Fruit fly (Drosophila melanogaster): ENCODE measurements around the gene Dref.

Dref gene

DNA sequence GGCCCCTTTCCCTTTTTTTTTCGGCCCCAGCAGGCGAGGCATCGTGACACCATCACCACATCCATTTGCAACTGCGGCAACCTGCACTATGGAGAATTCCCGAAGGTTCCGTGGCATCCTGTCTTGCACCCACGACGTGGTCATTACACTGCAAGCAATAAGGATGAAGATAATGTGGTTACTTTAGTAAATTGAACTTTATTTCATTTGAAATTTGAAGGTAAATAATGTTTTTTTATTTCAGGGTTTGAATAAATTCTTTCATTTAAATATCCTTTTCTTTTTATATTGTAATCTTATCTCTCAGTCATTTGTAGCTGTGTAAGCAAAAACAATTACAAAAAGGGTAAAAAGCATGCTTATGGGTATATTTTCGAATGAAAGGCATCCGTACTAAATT, 14.8 kb upstream of the Dref start (continued):
- peak; percentile 61 for TF ChIP-seq CG3919 (GFP tag; optimal IDR thresholded peaks at IDR 0.05)
- peak; percentile 67 for TF ChIP-seq Ets96B (tag; optimal IDR thresholded peaks at IDR 0.05)
- peak; percentile 53 for TF ChIP-seq Sox102F (GFP tag; optimal IDR thresholded peaks at IDR 0.05)

DNA sequence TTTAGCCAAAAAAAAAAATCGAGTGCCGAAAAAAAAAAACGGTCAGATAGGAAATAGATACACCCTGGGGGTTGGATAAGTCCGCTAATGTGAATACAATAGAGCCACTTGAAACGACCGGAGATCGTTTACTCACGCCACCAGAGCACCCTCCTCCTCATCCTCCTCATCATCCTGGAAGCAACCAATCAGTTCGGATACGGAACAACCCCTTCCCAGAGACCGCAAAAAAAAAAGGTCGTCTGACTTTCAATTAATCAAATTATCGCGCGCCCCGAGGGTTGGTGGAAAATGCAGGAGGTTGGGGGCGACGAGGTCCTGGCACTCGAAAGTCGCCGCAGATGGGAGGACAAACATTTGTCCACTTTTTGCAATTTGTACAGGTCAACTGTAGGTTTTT, 5.6 kb upstream of the Dref start:
- TF ChIP-seq CG6163 (GFP tag; IDR thresholded peaks at IDR 0.05) (no peak), CG10631 (GFP tag; optimal IDR thresholded peaks at IDR 0.05) (no peak), spab (GFP tag; optimal IDR thresholded peaks at IDR 0.05) (no peak), CG6808 (GFP tag; optimal IDR thresholded peaks at IDR 0.05) (no peak), dsx (GFP tag; optimal IDR thresholded peaks at IDR 0.05; ENCODE audit: poor library complexity, severe bottlenecking) (no peak), fd59A (GFP tag; optimal IDR thresholded peaks at IDR 0.05) (no peak), CG3032 (tag; optimal IDR thresholded peaks at IDR 0.05) (no peak), Blimp-1 (GFP tag; optimal IDR thresholded peaks at IDR 0.05) (no peak), CG10669 (GFP tag; optimal IDR thresholded peaks at IDR 0.05) (no peak), achi (GFP tag; optimal IDR thresholded peaks at IDR 0.05) (no peak), pdm3 (GFP tag; optimal IDR thresholded peaks at IDR 0.05) (no peak), Lpt (GFP tag; optimal IDR thresholded peaks at IDR 0.05) (no peak), CG9139 (GFP tag; optimal IDR thresholded peaks at IDR 0.05) (no peak), svp (GFP tag) (no peak), Ets21C (GFP tag; optimal IDR thresholded peaks at IDR 0.05) (no peak), CG11294 (GFP tag; IDR thresholded peaks at IDR 0.05) (no peak), Ets96B (tag; optimal IDR thresholded peaks at IDR 0.05) (no peak), CG32006 (GFP tag; optimal IDR thresholded peaks at IDR 0.05) (no peak)

DNA sequence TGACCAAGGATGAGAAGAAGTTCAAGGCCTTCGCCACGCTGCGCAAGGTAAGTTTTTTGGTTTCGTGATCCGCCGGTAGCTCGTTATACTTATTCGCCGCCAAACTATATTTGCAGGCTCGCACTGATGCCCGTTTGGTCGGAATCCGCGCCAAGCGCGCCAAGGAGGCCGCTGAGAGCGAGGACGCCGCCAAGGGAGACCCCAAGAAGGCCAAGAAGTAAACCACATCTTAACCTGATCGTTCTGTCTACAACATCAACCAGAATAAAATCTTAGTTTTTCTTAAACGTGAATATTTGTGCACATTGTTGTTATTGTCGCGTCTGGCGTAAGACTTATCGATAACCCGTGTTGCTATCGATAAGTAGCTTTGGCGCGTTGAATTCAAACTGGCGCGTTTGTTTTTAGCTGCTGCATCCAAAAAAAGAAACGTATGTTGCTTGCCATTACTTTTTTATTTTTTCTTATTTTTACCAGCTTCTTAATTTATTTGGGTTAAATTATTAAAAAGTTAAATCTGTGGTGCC, 1.2 kb upstream of the Dref start:
- no peak for TF ChIP-seq net (GFP tag; optimal IDR thresholded peaks at IDR 0.05)
- TF ChIP-seq CG34406 (GFP tag; optimal IDR thresholded peaks at IDR 0.05): no peak
- TF ChIP-seq svp (GFP tag): no peak
- TF ChIP-seq Eip78C (GFP tag): peak; percentile 10
- TF ChIP-seq CG10631 (GFP tag; optimal IDR thresholded peaks at IDR 0.05): no peak
- TF ChIP-seq Ets21C (GFP tag; optimal IDR thresholded peaks at IDR 0.05): no peak
- TF ChIP-seq vri (GFP tag; optimal IDR thresholded peaks at IDR 0.05): no peak
- peak; percentile 37 for TF ChIP-seq dsx (GFP tag; optimal IDR thresholded peaks at IDR 0.05; ENCODE audit: poor library complexity, severe bottlenecking)
- no peak for TF ChIP-seq Hr39 (GFP tag; optimal IDR thresholded peaks at IDR 0.05)
- no peak for TF ChIP-seq Lpt (GFP tag; optimal IDR thresholded peaks at IDR 0.05)
- TF ChIP-seq Eip75B (GFP tag; optimal IDR thresholded peaks at IDR 0.05): no peak
- TF ChIP-seq CG31627 (GFP tag; optimal IDR thresholded peaks at IDR 0.05): no peak

DNA sequence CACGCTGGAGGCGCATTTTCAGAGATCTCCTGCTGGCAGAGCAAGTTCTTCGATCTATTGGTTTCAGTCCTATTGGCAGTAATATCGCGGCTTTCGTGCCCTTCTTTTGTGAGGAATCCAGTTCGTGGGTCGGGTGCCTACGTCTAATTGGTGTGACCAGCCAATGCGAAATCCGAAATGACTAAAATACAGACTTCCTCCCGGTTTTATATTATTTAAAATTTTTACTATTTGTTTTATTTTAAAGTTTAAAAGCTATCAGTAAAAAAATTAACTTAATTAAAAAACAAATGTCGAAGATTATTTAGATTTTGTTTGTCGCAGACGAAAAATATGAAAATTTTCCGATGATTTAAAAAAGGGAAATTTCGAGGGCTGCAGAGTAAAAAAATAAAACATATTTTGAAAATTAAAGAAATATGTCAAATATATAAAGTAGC, 3.4 kb downstream of the Dref start, which contains the start of gene CG5850:
Gene CG5850 (minus strand): TSS at position 347 of the 440 bp plus-strand sequence.
- TF ChIP-seq eg (GFP tag; IDR thresholded peaks at IDR 0.05) (no peak), CG8319 (GFP tag; optimal IDR thresholded peaks at IDR 0.05) (no peak), CG11762 (GFP tag; optimal IDR thresholded peaks at IDR 0.05; ENCODE audit: insufficient read depth) (no peak), achi (GFP tag; optimal IDR thresholded peaks at IDR 0.05) (peak; percentile 13), CG31627 (GFP tag; optimal IDR thresholded peaks at IDR 0.05) (no peak), Hr39 (GFP tag; optimal IDR thresholded peaks at IDR 0.05) (no peak), CG4318 (GFP tag; optimal IDR thresholded peaks at IDR 0.05) (no peak), esn (GFP tag; optimal IDR thresholded peaks at IDR 0.05) (peak; percentile 36), Eip78C (GFP tag) (peak; percentile 72), Eip75B (GFP tag; optimal IDR thresholded peaks at IDR 0.05) (no peak), svp (GFP tag) (peak; percentile 69), Met (GFP tag; optimal IDR thresholded peaks at IDR 0.05) (peak; percentile 25), CG6854 (GFP tag; optimal IDR thresholded peaks at IDR 0.05) (peak; percentile 50), CG16779 (tag; optimal IDR thresholded peaks at IDR 0.05) (no peak), salr (GFP tag; optimal IDR thresholded peaks at IDR 0.05) (no peak), CG6276 (GFP tag; optimal IDR thresholded peaks at IDR 0.05) (no peak), Hr38 (GFP tag; optimal IDR thresholded peaks at IDR 0.05) (no peak), OdsH (GFP tag; optimal IDR thresholded peaks at IDR 0.05) (peak; percentile 6), Smox (GFP tag; optimal IDR thresholded peaks at IDR 0.05) (no peak), CG3919 (GFP tag; optimal IDR thresholded peaks at IDR 0.05) (no peak), vri (GFP tag; optimal IDR thresholded peaks at IDR 0.05) (no peak), lz (GFP tag; optimal IDR thresholded peaks at IDR 0.05) (no peak), fd85E (GFP tag; optimal IDR thresholded peaks at IDR 0.05) (no peak), spab (GFP tag; optimal IDR thresholded peaks at IDR 0.05) (no peak), CG32006 (GFP tag; optimal IDR thresholded peaks at IDR 0.05) (no peak), CG10631 (GFP tag; optimal IDR thresholded peaks at IDR 0.05) (no peak), fd59A (GFP tag; optimal IDR thresholded peaks at IDR 0.05) (no peak), CG9139 (GFP tag; optimal IDR thresholded peaks at IDR 0.05) (no peak), Gug (GFP tag; IDR thresholded peaks at IDR 0.05) (no peak), pdm3 (GFP tag; optimal IDR thresholded peaks at IDR 0.05) (peak; percentile 9), fkh (GFP tag; optimal IDR thresholded peaks at IDR 0.05) (no peak)
